Worm (Caenorhabditis elegans) whole organism, young adult: Measurements from ENCODE around the gene nsph-4.1.

Experiments used
- ama-1 ChIP-seq, 3 experiments: fragments of 150-350 bp in 1 of 3; sonication (generic microtip) in 2 of 3; optimal IDR thresholded peaks; 2 replicates each; lab custom pipeline; 2014 to 2018; ENCODE audit warnings: missing biosample characterization in 2 of 3, missing genetic modification characterization in 2 of 3, missing genetic modification reagents in 2 of 3
- dpl-1 ChIP-seq: fragments of 150-350 bp; optimal IDR thresholded peaks from 2 replicates; lab custom pipeline; 2014; ENCODE audit warnings: missing biosample characterization, missing genetic modification reagents, missing genetic modification characterization
- lir-1 ChIP-seq: fragments of 200-800 bp; sonication (Bioruptor generic); conservative IDR thresholded peaks from 2 replicates; pipeline ENCODE4 v1.3.6; 2022; ENCODE audit warnings: missing genetic modification reagents, missing genetic modification characterization, missing compliant biosample characterization
- lsy-27 ChIP-seq: sonication (generic microtip); optimal IDR thresholded peaks from 2 replicates; lab custom pipeline; 2017; ENCODE audit warnings: missing genetic modification characterization, mild to moderate bottlenecking, missing compliant biosample characterization, antibody characterized with exemption, missing genotype, borderline replicate concordance; ENCODE audit not compliant: insufficient read depth
- snpc-1.1 ChIP-seq: sonication (generic microtip); optimal IDR thresholded peaks from 2 replicates; lab custom pipeline; 2017; ENCODE audit warnings: missing genetic modification characterization, mild to moderate bottlenecking, missing compliant biosample characterization, antibody characterized with exemption, moderate library complexity, missing genotype, missing genetic modification reagents; ENCODE audit not compliant: insufficient read depth
- snpc-4 ChIP-seq, 5 experiments: fragments of 150-350 bp in 1 of 5; sonication (generic microtip) in 4 of 5; optimal IDR thresholded peaks; 2 replicates each; lab custom pipeline; 2014 to 2018; ENCODE audit warnings: missing genetic modification characterization in 5 of 5, missing biosample characterization in 3 of 5, antibody characterized with exemption in 2 of 5, mild to moderate bottlenecking in 2 of 5, missing compliant biosample characterization in 2 of 5, missing genotype in 2 of 5, moderate library complexity in 2 of 5, missing genetic modification reagents in 1 of 5
- ztf-18 ChIP-seq: sonication (generic microtip); optimal IDR thresholded peaks from 2 replicates; lab custom pipeline; 2016; ENCODE audit warnings: missing genotype, mild to moderate bottlenecking, missing genetic modification characterization, missing compliant biosample characterization

DNA sequence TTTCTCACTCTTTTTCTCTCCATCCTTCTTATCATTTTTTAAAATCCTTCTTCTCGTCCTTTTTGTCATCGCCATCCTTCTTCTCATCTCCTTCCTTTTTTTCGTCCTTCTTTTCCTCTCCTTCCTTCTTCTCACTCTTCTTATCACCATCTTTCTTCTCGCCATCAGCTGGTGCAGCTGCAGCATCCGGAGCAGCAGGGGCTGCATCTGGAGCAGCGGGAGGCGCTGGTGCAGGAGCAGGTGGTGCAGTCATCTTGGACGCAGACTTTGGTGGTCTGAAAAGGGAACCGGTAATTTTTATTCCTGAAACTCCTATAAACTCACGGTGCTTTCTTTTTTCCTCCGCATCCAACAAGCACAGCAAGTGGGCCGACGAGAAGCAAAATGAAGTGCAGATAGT, 4.9 kb upstream of the nsph-4.1 start:
- TF ChIP-seq ama-1 (optimal IDR thresholded peaks at IDR 0.05; lab: Kevin White, UChicago) (no peak), ama-1 (GFP tag; optimal IDR thresholded peaks at IDR 0.05; lab: Kevin White, UChicago) (no peak), snpc-4 (GFP tag; optimal IDR thresholded peaks at IDR 0.05; lab: Kevin White, UChicago) (no peak), snpc-4 (tag; optimal IDR thresholded peaks at IDR 0.05; lab: Kevin White, UChicago) (no peak), dpl-1 (no peak), snpc-1.1 (no peak), lir-1 (GFP tag; lab: Robert Waterston, UW) (no peak), lsy-27 (no peak), ztf-18 (no peak)
